Fruit fly (Drosophila melanogaster) S2 (cell line): ENCODE data around the gene CG4080.

Experiments used
- CG8478 ChIP-seq: fragments of >200 bp; optimal IDR thresholded peaks from 2 replicates; lab custom pipeline; 2018
- CTCF ChIP-seq, 2 experiments: fragments of >200 bp; optimal IDR thresholded peaks; 2 replicates each; lab custom pipeline; 2018

DNA sequence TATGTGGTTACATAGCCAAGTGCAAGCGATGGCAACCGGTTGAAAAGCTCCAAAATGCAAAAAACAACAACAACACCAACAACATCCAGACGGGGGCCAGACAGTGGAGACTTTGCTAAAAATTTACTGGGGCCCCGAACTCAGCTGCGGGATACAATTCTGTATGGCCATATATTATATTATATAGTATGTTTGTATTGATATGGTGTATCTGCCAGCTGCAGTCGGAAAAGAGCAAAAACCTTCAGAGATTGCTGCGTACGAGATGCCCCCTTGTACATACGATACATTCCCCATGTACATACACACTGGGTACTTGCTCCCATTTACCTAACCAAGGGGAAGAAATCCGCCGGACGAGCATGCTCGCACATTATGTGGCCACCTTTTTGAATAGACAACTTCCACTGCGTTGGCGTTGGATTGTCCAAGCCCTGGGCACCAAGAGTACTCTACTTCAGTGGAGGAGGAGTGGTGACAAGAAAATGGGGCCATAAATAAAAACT lies 18.6 kb downstream of the CG4080 start:
- no peak for TF ChIP-seq CTCF (optimal IDR thresholded peaks at IDR 0.05; lab: Kevin White, UChicago)
- TF ChIP-seq CG8478 (lab: Kevin White, UChicago): no peak
